Fruit fly (Drosophila melanogaster): Measurements from ENCODE around the gene ATP6AP2.
A peak's percentile ranks its signal among the peaks of the same experiment; 100 is the strongest.

DNA sequence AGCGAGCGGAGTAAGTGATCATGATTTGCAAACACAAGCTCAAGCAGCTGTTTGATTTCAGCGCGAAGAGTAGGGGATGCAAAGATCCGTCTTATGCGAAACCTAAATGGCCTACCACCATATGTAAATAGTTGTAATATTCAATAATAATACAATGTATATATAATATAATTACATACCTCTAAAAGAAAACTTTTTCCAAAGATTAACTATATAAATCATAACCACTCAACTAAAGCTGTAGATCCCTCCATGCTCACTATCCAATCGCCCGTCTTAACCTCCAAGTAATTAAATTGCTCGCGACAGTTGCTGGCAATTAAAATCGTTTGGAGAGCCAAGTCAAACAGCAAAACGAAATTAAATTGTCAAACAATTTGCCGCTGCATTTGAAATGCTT is 33.1 kb upstream of the ATP6AP2 start:
- TF ChIP-seq Hr39 (GFP tag; optimal IDR thresholded peaks at IDR 0.05): peak; percentile 62
- TF ChIP-seq CG4318 (GFP tag; optimal IDR thresholded peaks at IDR 0.05): peak; percentile 84
- TF ChIP-seq esn (GFP tag; optimal IDR thresholded peaks at IDR 0.05): peak; percentile 79
- TF ChIP-seq Sox102F (GFP tag; optimal IDR thresholded peaks at IDR 0.05): peak; percentile 73
- peak; percentile 68 for TF ChIP-seq CG16779 (tag; optimal IDR thresholded peaks at IDR 0.05)
- TF ChIP-seq OdsH (GFP tag; optimal IDR thresholded peaks at IDR 0.05): peak; percentile 91
- peak; percentile 40 for TF ChIP-seq Blimp-1 (GFP tag; optimal IDR thresholded peaks at IDR 0.05)
- peak; percentile 73 for TF ChIP-seq CG6808 (GFP tag; optimal IDR thresholded peaks at IDR 0.05)
- peak in 1 of 2 experiments; percentile 61 for TF ChIP-seq ss (GFP tag; optimal IDR thresholded peaks at IDR 0.05)
- TF ChIP-seq Lpt (GFP tag; optimal IDR thresholded peaks at IDR 0.05): peak; percentile 77

Data from whole organism, prepupa.